Worm (Caenorhabditis elegans): Measurements from ENCODE around the gene Y57G11C.8.

DNA sequence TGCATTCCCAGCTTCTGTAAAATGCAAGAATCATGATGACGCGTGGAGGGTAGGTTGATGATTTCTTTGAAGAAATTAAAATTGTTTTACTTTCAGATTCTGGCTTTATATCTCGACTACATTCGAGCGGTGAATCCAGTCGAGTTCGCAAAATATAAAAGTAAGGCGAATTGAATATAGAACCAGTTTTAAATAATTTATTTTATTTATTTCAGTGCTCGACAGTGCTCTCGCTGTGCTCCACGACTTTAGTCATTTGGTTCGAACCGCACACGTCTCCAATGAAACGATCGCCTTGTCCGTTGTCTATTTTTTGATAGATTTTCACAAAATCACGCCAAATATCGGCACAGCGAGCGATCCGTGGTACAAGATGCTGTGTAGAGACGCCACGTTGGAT lies 574 bp downstream of the Y57G11C.8 start, which contains the start of gene Y57G11C.1130:
- TF ChIP-seq snpc-4 (tag; optimal IDR thresholded peaks at IDR 0.05), result no peak
- no peak for TF ChIP-seq aly-2 (tag; optimal IDR thresholded peaks at IDR 0.05)
- no peak for TF ChIP-seq ama-1 (optimal IDR thresholded peaks at IDR 0.05)
- TF ChIP-seq lsy-2 (tag; optimal IDR thresholded peaks at IDR 0.05), result no peak
- TF ChIP-seq ZK546.5 (tag; optimal IDR thresholded peaks at IDR 0.05), result no peak
- TF ChIP-seq egl-27 (tag; optimal IDR thresholded peaks at IDR 0.05), result no peak
- no peak for TF ChIP-seq crh-2 (tag; optimal IDR thresholded peaks at IDR 0.05)
- no peak for TF ChIP-seq nhr-12 (tag; optimal IDR thresholded peaks at IDR 0.05)
- no peak for TF ChIP-seq nhr-6 (tag; optimal IDR thresholded peaks at IDR 0.05)
- TF ChIP-seq lin-13 (GFP tag; optimal IDR thresholded peaks at IDR 0.05), result no peak
- TF ChIP-seq ceh-82 (tag; optimal IDR thresholded peaks at IDR 0.05), result no peak
- TF ChIP-seq lin-39 (tag; optimal IDR thresholded peaks at IDR 0.05), result no peak
